Fruit fly (Drosophila melanogaster) whole organism, prepupa: ENCODE measurements around the gene alpha-Est1.

Source experiments
- CG11762 ChIP-seq: fragments of 200-800 bp; sonication (Bioruptor generic); optimal IDR thresholded peaks from 3 replicates; lab custom pipeline; 2016; ENCODE audit warnings: missing biosample characterization, missing genetic modification characterization; ENCODE audit not compliant: insufficient read depth
- CG16779 ChIP-seq: fragments of 200-800 bp; sonication (Bioruptor generic); optimal IDR thresholded peaks from 3 replicates; lab custom pipeline; 2017; ENCODE audit warnings: missing biosample characterization, mild to moderate bottlenecking, missing genetic modification characterization
- CG34406 ChIP-seq: fragments of 200-800 bp; sonication (Bioruptor generic); optimal IDR thresholded peaks from 3 replicates; lab custom pipeline; 2016; ENCODE audit warnings: missing biosample characterization, missing genetic modification characterization
- CG6854 ChIP-seq: fragments of 200-800 bp; sonication (Bioruptor generic); optimal IDR thresholded peaks from 2 replicates; lab custom pipeline; 2017; ENCODE audit warnings: missing biosample characterization, mild to moderate bottlenecking, missing genetic modification characterization
- Gug ChIP-seq: fragments of 200-800 bp; sonication (Bioruptor generic); IDR thresholded peaks from 2 replicates; pipeline ENCODE4 v1.3.6; 2022; ENCODE audit warnings: missing biosample characterization, missing genetic modification characterization
- Hr38 ChIP-seq: sonication (Bioruptor generic); optimal IDR thresholded peaks from 2 replicates; lab custom pipeline; 2016; ENCODE audit warnings: missing biosample characterization, missing genetic modification characterization
- cyc ChIP-seq: fragments of 200-800 bp; sonication (Bioruptor generic); optimal IDR thresholded peaks from 3 replicates; lab custom pipeline; 2016; ENCODE audit warnings: missing biosample characterization, missing genetic modification characterization

- TF ChIP-seq CG16779 (no peak), Hr38 (GFP tag; lab: Kevin White, UChicago) (no peak), Gug (GFP tag; lab: Robert Waterston, UW) (no peak), CG11762 (no peak), CG34406 (no peak), CG6854 (GFP tag; lab: Kevin White, UChicago) (no peak), cyc (GFP tag; lab: Kevin White, UChicago) (no peak)
Measured at dm6 chr3R:7500513-7500912, 48.4 kb downstream of the alpha-Est1 start.
